Worm (Caenorhabditis elegans) whole organism, early embryonic: ENCODE data around the gene F40F9.3.

Experiments used
- B0310.2 ChIP-seq: sonication (generic microtip); optimal IDR thresholded peaks from 2 replicates; lab custom pipeline; 2016; ENCODE audit warnings: mild to moderate bottlenecking, missing genetic modification characterization, missing compliant biosample characterization
- F13C5.2 ChIP-seq: sonication (generic microtip); optimal IDR thresholded peaks from 2 replicates; lab custom pipeline; 2017; ENCODE audit warnings: mild to moderate bottlenecking, missing genetic modification characterization, inconsistent platforms, missing compliant biosample characterization
- ama-1 ChIP-seq: fragments of 150-350 bp; optimal IDR thresholded peaks from 2 replicates; lab custom pipeline; 2014
- ceh-13 ChIP-seq: fragments of 200-800 bp; sonication (Bioruptor generic); optimal IDR thresholded peaks from 2 replicates; lab custom pipeline; 2018; ENCODE audit warnings: mild to moderate bottlenecking, missing genetic modification characterization, missing compliant biosample characterization
- ceh-36 ChIP-seq: sonication (generic microtip); optimal IDR thresholded peaks from 2 replicates; lab custom pipeline; 2016; ENCODE audit warnings: missing genetic modification characterization, inconsistent platforms, missing compliant biosample characterization
- ets-7 ChIP-seq: sonication (generic microtip); optimal IDR thresholded peaks from 2 replicates; lab custom pipeline; 2016; ENCODE audit warnings: missing genotype, missing genetic modification characterization, missing compliant biosample characterization
- hmbx-1 ChIP-seq: sonication (generic microtip); optimal IDR thresholded peaks from 2 replicates; lab custom pipeline; 2016; ENCODE audit warnings: mild to moderate bottlenecking, missing genetic modification characterization, missing compliant biosample characterization
- hnd-1 ChIP-seq: sonication (generic microtip); optimal IDR thresholded peaks from 2 replicates; lab custom pipeline; 2016; ENCODE audit warnings: missing genetic modification characterization, missing compliant biosample characterization
- pes-1 ChIP-seq: fragments of 200-800 bp; sonication (Bioruptor generic); IDR thresholded peaks from 2 replicates; pipeline ENCODE4 v1.3.6; 2022; ENCODE audit warnings: missing genetic modification reagents, missing genetic modification characterization, missing compliant biosample characterization
- sea-1 ChIP-seq: fragments of 200-800 bp; sonication (Bioruptor generic); conservative IDR thresholded peaks from 2 replicates; pipeline ENCODE4 v1.3.6; 2022; ENCODE audit warnings: missing genetic modification characterization, missing compliant biosample characterization
- tbx-11 ChIP-seq: fragments of 200-800 bp; sonication (Bioruptor generic); IDR thresholded peaks from 2 replicates; pipeline ENCODE4 v1.3.6; 2022; ENCODE audit warnings: missing genetic modification characterization, missing compliant biosample characterization
- tra-4 ChIP-seq: sonication (generic microtip); optimal IDR thresholded peaks from 2 replicates; lab custom pipeline; 2017; ENCODE audit warnings: missing genetic modification characterization, missing compliant biosample characterization

- TF ChIP-seq ama-1 (lab: Kevin White, UChicago) (no peak), ets-7 (no peak), pes-1 (GFP tag; lab: Robert Waterston, UW) (no peak), tbx-11 (GFP tag; lab: Robert Waterston, UW) (no peak), hnd-1 (tag; lab: Kevin White, UChicago) (no peak), F13C5.2 (tag; lab: Kevin White, UChicago) (no peak), hmbx-1 (tag; lab: Kevin White, UChicago) (no peak), sea-1 (GFP tag; lab: Robert Waterston, UW) (no peak), B0310.2 (tag; lab: Kevin White, UChicago) (no peak), tra-4 (tag; lab: Kevin White, UChicago) (no peak), ceh-36 (tag; lab: Kevin White, UChicago) (no peak), ceh-13 (GFP tag; lab: Kevin White, UChicago) (no peak)
Measured at ce11 chrV:9725719-9726118, 10.7 kb downstream of the F40F9.3 start.
